Worm (Caenorhabditis elegans) whole organism, midembryonic: ENCODE results near the gene C44B12.9.

Experiments
- T22C8.4 ChIP-seq: fragments of 200-800 bp; sonication (Bioruptor generic); IDR thresholded peaks from 2 replicates; pipeline ENCODE4 v1.3.6; 2022; ENCODE audit warnings: missing genetic modification characterization, missing compliant biosample characterization
- cog-1 ChIP-seq: sonication (generic microtip); optimal IDR thresholded peaks from 2 replicates; lab custom pipeline; 2016; ENCODE audit warnings: missing genetic modification characterization, missing compliant biosample characterization
- flt-1 ChIP-seq: fragments of 200-800 bp; sonication (Bioruptor generic); IDR thresholded peaks from 2 replicates; pipeline ENCODE4 v1.3.6; 2022; ENCODE audit warnings: missing genetic modification characterization, missing compliant biosample characterization
- klf-2 ChIP-seq: fragments of 200-800 bp; sonication (Bioruptor generic); conservative IDR thresholded peaks from 2 replicates; pipeline ENCODE4 v1.3.6; 2022; ENCODE audit warnings: missing genetic modification reagents, missing genetic modification characterization, missing compliant biosample characterization
- med-1 ChIP-seq: sonication (generic microtip); optimal IDR thresholded peaks from 2 replicates; lab custom pipeline; 2017; ENCODE audit warnings: missing genetic modification characterization, mild to moderate bottlenecking, missing compliant biosample characterization, antibody characterized with exemption, missing genetic modification reagents; ENCODE audit not compliant: insufficient read depth
- ref-1 ChIP-seq: fragments of 200-800 bp; sonication (Bioruptor generic); conservative IDR thresholded peaks from 2 replicates; pipeline ENCODE4 v1.3.6; 2022; ENCODE audit warnings: missing genetic modification reagents, missing genetic modification characterization, missing compliant biosample characterization
- tab-1 ChIP-seq: fragments of 200-800 bp; sonication (Bioruptor generic); IDR thresholded peaks from 2 replicates; pipeline ENCODE4 v1.3.6; 2022; ENCODE audit warnings: missing genetic modification characterization, missing compliant biosample characterization
- ztf-23 ChIP-seq: fragments of 200-800 bp; sonication (Bioruptor generic); IDR thresholded peaks from 2 replicates; pipeline ENCODE4 v1.3.6; 2022; ENCODE audit warnings: missing genetic modification reagents, missing genetic modification characterization, missing compliant biosample characterization
- ztf-29 ChIP-seq: fragments of 200-800 bp; sonication (Bioruptor generic); IDR thresholded peaks from 2 replicates; pipeline ENCODE4 v1.3.6; 2022; ENCODE audit warnings: missing genetic modification reagents, missing genetic modification characterization, missing compliant biosample characterization

ce11 chrIV:1075484-1075883 lies 28.9 kb downstream of the C44B12.9 start:
- no peak for TF ChIP-seq T22C8.4 (GFP tag; lab: Robert Waterston, UW)
- TF ChIP-seq med-1 (GFP tag; lab: Kevin White, UChicago), result no peak
- TF ChIP-seq flt-1 (GFP tag; lab: Robert Waterston, UW), result no peak
- TF ChIP-seq tab-1 (GFP tag; lab: Robert Waterston, UW), result no peak
- TF ChIP-seq ztf-29 (GFP tag; lab: Robert Waterston, UW), result no peak
- no peak for TF ChIP-seq ztf-23
- TF ChIP-seq cog-1 (tag; lab: Kevin White, UChicago), result no peak
- TF ChIP-seq ref-1, result no peak
- TF ChIP-seq klf-2 (GFP tag; lab: Robert Waterston, UW), result no peak
